Worm (Caenorhabditis elegans) whole organism, late embryonic: ENCODE measurements around the gene H25K10.1.

ENCODE experiments used
- C08G9.2 ChIP-seq: sonication (generic microtip); optimal IDR thresholded peaks from 2 replicates; lab custom pipeline; 2016; ENCODE audit warnings: mild to moderate bottlenecking, missing genetic modification characterization, moderate library complexity, missing compliant biosample characterization
- C38D4.7 ChIP-seq: fragments of 200-800 bp; sonication (Bioruptor generic); optimal IDR thresholded peaks from 2 replicates; lab custom pipeline; 2018; ENCODE audit warnings: mild to moderate bottlenecking, missing genetic modification characterization, moderate library complexity, missing compliant biosample characterization
- F13H6.1 ChIP-seq: sonication (generic microtip); optimal IDR thresholded peaks from 2 replicates; lab custom pipeline; 2016; ENCODE audit warnings: missing genetic modification characterization, missing compliant biosample characterization
- K02D7.2 ChIP-seq: sonication (generic microtip); optimal IDR thresholded peaks from 2 replicates; lab custom pipeline; 2017; ENCODE audit warnings: mild to moderate bottlenecking, missing genetic modification characterization, missing compliant biosample characterization
- K09A11.1 ChIP-seq: sonication (generic microtip); optimal IDR thresholded peaks from 2 replicates; lab custom pipeline; 2017; ENCODE audit warnings: antibody characterized with exemption, mild to moderate bottlenecking, missing genetic modification characterization, missing compliant biosample characterization; ENCODE audit not compliant: insufficient read depth
- Y22D7AL.16 ChIP-seq: sonication (generic microtip); optimal IDR thresholded peaks from 2 replicates; lab custom pipeline; 2016; ENCODE audit warnings: missing genetic modification characterization, missing compliant biosample characterization
- ceh-18 ChIP-seq: sonication (generic microtip); optimal IDR thresholded peaks from 2 replicates; lab custom pipeline; 2016; ENCODE audit warnings: missing genetic modification characterization, missing compliant biosample characterization
- ceh-19 ChIP-seq: fragments of 200-800 bp; sonication (Bioruptor generic); optimal IDR thresholded peaks from 2 replicates; lab custom pipeline; 2018; ENCODE audit warnings: mild to moderate bottlenecking, missing genetic modification characterization, missing compliant biosample characterization
- ceh-22 ChIP-seq: sonication (generic microtip); optimal IDR thresholded peaks from 2 replicates; lab custom pipeline; 2017; ENCODE audit warnings: missing biosample characterization, missing genetic modification characterization
- ceh-30 ChIP-seq: fragments of 150-350 bp; optimal IDR thresholded peaks from 2 replicates; lab custom pipeline; 2014; ENCODE audit warnings: missing biosample characterization, missing genetic modification characterization
- ceh-31 ChIP-seq: sonication (generic microtip); optimal IDR thresholded peaks from 2 replicates; lab custom pipeline; 2016; ENCODE audit warnings: missing genetic modification characterization, missing compliant biosample characterization
- ceh-45 ChIP-seq: fragments of 200-800 bp; sonication (Bioruptor generic); IDR thresholded peaks from 2 replicates; pipeline ENCODE4 v1.3.6; 2022; ENCODE audit warnings: missing genetic modification reagents, missing genetic modification characterization, missing compliant biosample characterization
- ceh-48 ChIP-seq: sonication (generic microtip); optimal IDR thresholded peaks from 2 replicates; lab custom pipeline; 2016; ENCODE audit warnings: missing genetic modification characterization, inconsistent platforms, missing compliant biosample characterization
- ceh-6 ChIP-seq: fragments of 200-800 bp; sonication (Bioruptor generic); optimal IDR thresholded peaks from 2 replicates; lab custom pipeline; 2018; ENCODE audit warnings: mild to moderate bottlenecking, missing genetic modification characterization, missing compliant biosample characterization
- ceh-9 ChIP-seq: sonication (generic microtip); optimal IDR thresholded peaks from 2 replicates; lab custom pipeline; 2016; ENCODE audit warnings: mild to moderate bottlenecking, missing genetic modification characterization, inconsistent platforms, missing compliant biosample characterization
- dmd-4 ChIP-seq: sonication (generic microtip); optimal IDR thresholded peaks from 2 replicates; lab custom pipeline; 2016; ENCODE audit warnings: borderline replicate concordance, missing genetic modification characterization, missing compliant biosample characterization
- dve-1 ChIP-seq: sonication (generic microtip); optimal IDR thresholded peaks from 2 replicates; lab custom pipeline; 2017; ENCODE audit warnings: antibody characterized with exemption, mild to moderate bottlenecking, missing genetic modification characterization, missing compliant biosample characterization
- elt-2 ChIP-seq: sonication (generic microtip); optimal IDR thresholded peaks from 2 replicates; lab custom pipeline; 2016; ENCODE audit warnings: missing genetic modification reagents, missing genetic modification characterization, missing compliant biosample characterization
- elt-4 ChIP-seq: sonication (generic microtip); optimal IDR thresholded peaks from 2 replicates; lab custom pipeline; 2016; ENCODE audit warnings: missing genetic modification characterization, missing compliant biosample characterization
- fkh-10 ChIP-seq: fragments of 150-350 bp; optimal IDR thresholded peaks from 2 replicates; lab custom pipeline; 2014; ENCODE audit warnings: missing biosample characterization, missing genetic modification reagents, missing genetic modification characterization
- fkh-6 ChIP-seq: sonication (generic microtip); optimal IDR thresholded peaks from 2 replicates; lab custom pipeline; 2016; ENCODE audit warnings: missing genetic modification characterization, missing compliant biosample characterization
- gmeb-2 ChIP-seq: sonication (generic microtip); optimal IDR thresholded peaks from 2 replicates; lab custom pipeline; 2016; ENCODE audit warnings: missing genetic modification characterization, inconsistent platforms, missing compliant biosample characterization
- hlh-15 ChIP-seq: sonication (generic microtip); optimal IDR thresholded peaks from 2 replicates; lab custom pipeline; 2016; ENCODE audit warnings: missing genetic modification characterization, missing compliant biosample characterization
- hlh-8 ChIP-seq: sonication (generic microtip); optimal IDR thresholded peaks from 2 replicates; lab custom pipeline; 2016; ENCODE audit warnings: missing genotype, missing genetic modification characterization, missing compliant biosample characterization
- lim-6 ChIP-seq: sonication (generic microtip); optimal IDR thresholded peaks from 2 replicates; lab custom pipeline; 2016; ENCODE audit warnings: missing genetic modification characterization, missing compliant biosample characterization
- lin-11 ChIP-seq: fragments of 200-800 bp; sonication (Bioruptor generic); optimal IDR thresholded peaks from 2 replicates; lab custom pipeline; 2018; ENCODE audit warnings: mild to moderate bottlenecking, missing genetic modification characterization, missing compliant biosample characterization
- madf-2 ChIP-seq: sonication (generic microtip); optimal IDR thresholded peaks from 2 replicates; lab custom pipeline; 2017; ENCODE audit warnings: missing genetic modification characterization, missing compliant biosample characterization
- mec-3 ChIP-seq: sonication (generic microtip); optimal IDR thresholded peaks from 2 replicates; lab custom pipeline; 2016; ENCODE audit warnings: borderline replicate concordance, missing genetic modification characterization, missing compliant biosample characterization
- nhr-11 ChIP-seq: fragments of 150-350 bp; optimal IDR thresholded peaks from 2 replicates; lab custom pipeline; 2014; ENCODE audit warnings: missing biosample characterization, missing genetic modification characterization
- nhr-232 ChIP-seq: sonication (generic microtip); optimal IDR thresholded peaks from 2 replicates; lab custom pipeline; 2016; ENCODE audit warnings: missing genetic modification characterization, missing compliant biosample characterization
- pag-3 ChIP-seq: sonication (generic microtip); optimal IDR thresholded peaks from 2 replicates; lab custom pipeline; 2016; ENCODE audit warnings: missing compliant biosample characterization, missing genetic modification characterization, borderline replicate concordance
- pat-9 ChIP-seq: fragments of 200-800 bp; sonication (Bioruptor generic); optimal IDR thresholded peaks from 2 replicates; lab custom pipeline; 2018; ENCODE audit warnings: mild to moderate bottlenecking, missing genetic modification characterization, moderate library complexity, missing compliant biosample characterization
- pax-1 ChIP-seq: fragments of 150-350 bp; optimal IDR thresholded peaks from 2 replicates; lab custom pipeline; 2014; ENCODE audit warnings: missing biosample characterization, missing genetic modification characterization
- ref-2 ChIP-seq: sonication (generic microtip); optimal IDR thresholded peaks from 2 replicates; lab custom pipeline; 2016; ENCODE audit warnings: missing genetic modification characterization, missing compliant biosample characterization
- sox-2 ChIP-seq: fragments of 200-800 bp; sonication (Bioruptor generic); IDR thresholded peaks from 2 replicates; pipeline ENCODE4 v1.3.6; 2022; ENCODE audit warnings: missing genetic modification reagents, missing genetic modification characterization, missing compliant biosample characterization
- sox-4 ChIP-seq: sonication (generic microtip); optimal IDR thresholded peaks from 2 replicates; lab custom pipeline; 2017; ENCODE audit warnings: mild to moderate bottlenecking, missing genetic modification characterization, inconsistent platforms, missing compliant biosample characterization
- syd-9 ChIP-seq: sonication (generic microtip); optimal IDR thresholded peaks from 2 replicates; lab custom pipeline; 2016; ENCODE audit warnings: mild to moderate bottlenecking, missing genetic modification characterization, moderate library complexity, missing compliant biosample characterization
- tbx-7 ChIP-seq: sonication (generic microtip); optimal IDR thresholded peaks from 2 replicates; lab custom pipeline; 2016; ENCODE audit warnings: missing genotype, missing genetic modification characterization, missing compliant biosample characterization
- unc-3 ChIP-seq, 2 experiments: fragments of 200-800 bp in 1 of 2; sonication (Bioruptor generic) in 1 of 2; sonication (generic microtip) in 1 of 2; conservative IDR thresholded peaks in 1 of 2; optimal IDR thresholded peaks in 1 of 2; 2 replicates each; pipeline versions ENCODE4 v1.3.6 to Lab custom; 2016 to 2022; ENCODE audit warnings: missing compliant biosample characterization in 2 of 2, missing genetic modification characterization in 2 of 2, missing genetic modification reagents in 1 of 2
- unc-42 ChIP-seq: sonication (generic microtip); optimal IDR thresholded peaks from 2 replicates; lab custom pipeline; 2016; ENCODE audit warnings: missing genotype, missing genetic modification characterization, missing compliant biosample characterization
- unc-86 ChIP-seq: sonication (generic microtip); optimal IDR thresholded peaks from 2 replicates; lab custom pipeline; 2016; ENCODE audit warnings: missing genetic modification characterization, missing compliant biosample characterization
- zip-5 ChIP-seq: sonication (generic microtip); optimal IDR thresholded peaks from 2 replicates; lab custom pipeline; 2016; ENCODE audit warnings: missing genetic modification characterization, missing compliant biosample characterization

The H25K10.1 gene

ce11 chrIV:16236827-16237226 is 34.7 kb downstream of the H25K10.1 start:
- TF ChIP-seq madf-2 (no peak), mec-3 (no peak), ceh-9 (tag; lab: Kevin White, UChicago) (no peak), ceh-19 (no peak), F13H6.1 (tag; lab: Kevin White, UChicago) (no peak), pag-3 (no peak), C38D4.7 (no peak), C08G9.2 (tag; lab: Kevin White, UChicago) (no peak)

DNA sequence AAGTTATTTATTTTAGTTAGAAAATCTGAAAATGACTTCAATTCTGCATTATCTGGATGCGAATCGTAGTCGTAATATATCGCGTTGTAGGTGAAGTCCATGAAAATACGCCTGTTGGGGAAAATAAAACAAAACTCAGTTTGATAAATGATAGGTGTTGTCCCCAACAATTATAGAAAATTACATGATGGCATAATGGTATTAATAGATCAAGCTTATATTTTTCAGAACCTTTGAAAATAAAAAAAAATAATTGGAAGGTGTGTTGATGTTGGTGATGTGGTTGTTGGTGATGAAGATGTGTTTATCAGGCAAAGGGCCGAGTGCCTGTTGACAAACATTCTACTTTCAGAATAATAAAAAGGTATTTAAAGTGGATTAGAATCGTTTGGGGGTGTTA is 36.4 kb downstream of the H25K10.1 start, which contains the start of gene srw-61:
srw-61 (minus strand) TSS at position 101 of the 400 bp plus-strand sequence.
- TF ChIP-seq ceh-30 (tag; lab: Kevin White, UChicago) (no peak), ceh-48 (tag; lab: Kevin White, UChicago) (no peak), K02D7.2 (tag; lab: Kevin White, UChicago) (no peak), unc-3 (GFP tag; conservative IDR thresholded peaks at IDR 0.05; lab: Robert Waterston, UW) (no peak), unc-3 (tag; optimal IDR thresholded peaks at IDR 0.05; lab: Kevin White, UChicago) (no peak), zip-5 (tag; lab: Kevin White, UChicago) (no peak), ceh-31 (tag; lab: Kevin White, UChicago) (no peak), ref-2 (no peak), hlh-8 (tag; lab: Kevin White, UChicago) (no peak), elt-2 (no peak), nhr-11 (tag; lab: Kevin White, UChicago) (no peak), ceh-6 (GFP tag; lab: Kevin White, UChicago) (no peak), tbx-7 (no peak), pat-9 (no peak), unc-42 (tag; lab: Kevin White, UChicago) (no peak), syd-9 (tag; lab: Kevin White, UChicago) (no peak), dmd-4 (tag; lab: Kevin White, UChicago) (no peak), pag-3 (no peak)

- no peak for TF ChIP-seq K02D7.2 (tag; lab: Kevin White, UChicago)
- TF ChIP-seq lim-6 (tag; lab: Kevin White, UChicago) = no peak
- TF ChIP-seq nhr-232 = no peak
- TF ChIP-seq ceh-30 (tag; lab: Kevin White, UChicago) = no peak
- no peak for TF ChIP-seq K09A11.1 (tag; lab: Kevin White, UChicago)
- no peak for TF ChIP-seq madf-2
- TF ChIP-seq gmeb-2 (tag; lab: Kevin White, UChicago) = no peak
- no peak for TF ChIP-seq zip-5 (tag; lab: Kevin White, UChicago)
- no peak for TF ChIP-seq ceh-18 (tag; lab: Kevin White, UChicago)
- no peak for TF ChIP-seq fkh-10 (GFP tag; lab: Kevin White, UChicago)
- TF ChIP-seq Y22D7AL.16 (tag; lab: Kevin White, UChicago) = no peak
- no peak for TF ChIP-seq ceh-31 (tag; lab: Kevin White, UChicago)
- no peak for TF ChIP-seq ceh-48 (tag; lab: Kevin White, UChicago)
- TF ChIP-seq unc-42 (tag; lab: Kevin White, UChicago) = no peak
- no peak for TF ChIP-seq unc-86 (tag; lab: Kevin White, UChicago)
- TF ChIP-seq, all 69 proteins: peak for 0
Observed at ce11 chrIV:16247131-16247530, 45.0 kb downstream of the H25K10.1 start, which contains the start of gene F38C2.1. TSS of gene F38C2.1 (plus strand) at chrIV:16247431.

ce11 chrIV:16254464-16254863 is 52.3 kb downstream of the H25K10.1 start, which contains the start of gene hlh-17:
TSS of gene hlh-17 (plus strand) at chrIV:16254764.
- TF ChIP-seq sox-2 (GFP tag; lab: Robert Waterston, UW) (no peak), ceh-22 (tag; lab: Kevin White, UChicago) (no peak), Y22D7AL.16 (tag; lab: Kevin White, UChicago) (no peak), lin-11 (tag; lab: Kevin White, UChicago) (no peak), hlh-15 (no peak), ceh-30 (tag; lab: Kevin White, UChicago) (no peak), dve-1 (no peak), sox-4 (tag; lab: Kevin White, UChicago) (no peak), unc-3 (GFP tag; conservative IDR thresholded peaks at IDR 0.05; lab: Robert Waterston, UW) (no peak), unc-3 (tag; optimal IDR thresholded peaks at IDR 0.05; lab: Kevin White, UChicago) (no peak), ceh-48 (tag; lab: Kevin White, UChicago) (no peak), unc-42 (tag; lab: Kevin White, UChicago) (no peak), fkh-6 (tag; lab: Kevin White, UChicago) (no peak), fkh-10 (GFP tag; lab: Kevin White, UChicago) (no peak), lim-6 (tag; lab: Kevin White, UChicago) (no peak), elt-4 (tag; lab: Kevin White, UChicago) (no peak), ceh-45 (GFP tag; lab: Robert Waterston, UW) (no peak), pax-1 (no peak)
